Fruit fly (Drosophila melanogaster): ENCODE measurements around the gene CG10041.

- TF ChIP-seq CTCF (optimal IDR thresholded peaks at IDR 0.05) (no peak), CG8478 (optimal IDR thresholded peaks at IDR 0.05) (no peak)
Measured at dm6 chr3R:12384274-12384673, 32.4 kb upstream of the CG10041 start.
